Worm (Caenorhabditis elegans) whole organism, late embryonic: ENCODE results near the gene str-37.

Source experiments
- fkh-10 ChIP-seq: fragments of 150-350 bp; optimal IDR thresholded peaks from 2 replicates; lab custom pipeline; 2014; ENCODE audit warnings: missing biosample characterization, missing genetic modification reagents, missing genetic modification characterization
- hlh-30 ChIP-seq: sonication (generic microtip); optimal IDR thresholded peaks from 2 replicates; lab custom pipeline; 2017; ENCODE audit warnings: antibody characterized with exemption, missing genetic modification characterization, missing compliant biosample characterization; ENCODE audit not compliant: insufficient read depth
- unc-86 ChIP-seq: sonication (generic microtip); optimal IDR thresholded peaks from 2 replicates; lab custom pipeline; 2016; ENCODE audit warnings: missing genetic modification characterization, missing compliant biosample characterization

DNA sequence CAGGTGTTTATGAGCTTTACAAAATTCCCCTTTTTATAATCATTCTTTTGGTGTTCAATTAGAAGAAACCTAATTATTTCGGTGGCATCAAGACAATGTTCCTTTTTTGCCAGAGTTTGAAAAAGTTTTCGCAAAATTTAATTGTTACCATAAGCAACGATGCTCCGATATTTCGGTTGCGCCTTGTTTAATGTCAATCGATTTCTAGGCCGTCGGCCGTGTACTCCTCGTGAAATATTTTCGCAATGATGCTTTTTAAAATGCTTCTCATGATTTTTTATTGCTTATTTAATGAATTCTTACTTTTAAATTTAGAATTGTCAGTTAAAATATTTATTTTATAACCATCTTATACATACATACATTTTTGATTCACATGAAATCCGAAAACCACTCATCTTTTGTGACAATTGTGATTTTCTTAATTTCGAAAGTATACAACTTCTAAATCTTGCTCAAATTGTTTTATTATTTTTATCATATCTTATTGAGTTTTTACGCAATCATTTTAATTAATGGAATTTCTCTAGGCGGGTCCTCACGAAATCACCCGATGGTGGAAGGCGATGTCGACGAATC is 14.4 kb upstream of the str-37 start, which contains the start of gene C50B6.3:
- TF ChIP-seq hlh-30: no peak
- no peak for TF ChIP-seq unc-86 (tag; lab: Kevin White, UChicago)
- TF ChIP-seq fkh-10: no peak
